Worm (Caenorhabditis elegans): ENCODE results near the gene C35C5.8.

DNA sequence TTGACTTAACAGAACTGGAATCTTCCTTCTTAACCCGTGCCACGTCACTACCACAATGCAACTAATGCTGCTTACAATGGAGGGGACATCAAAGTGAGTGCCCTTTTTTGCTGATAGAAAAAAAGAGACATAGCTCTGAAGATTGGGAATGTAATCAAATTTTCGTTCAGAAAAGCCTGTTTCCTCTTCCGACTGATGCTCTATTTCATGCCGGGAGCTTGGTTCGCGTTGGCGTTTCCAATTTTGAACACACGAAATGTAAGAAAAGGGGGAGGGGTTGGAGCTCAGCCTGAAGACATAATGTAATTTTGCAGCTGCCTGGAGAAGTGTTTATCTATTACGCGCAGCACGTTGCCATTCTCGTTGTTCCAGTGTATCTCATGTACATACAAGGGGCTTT is 24.8 kb downstream of the C35C5.8 start:
- no peak for TF ChIP-seq pha-4 (tag; optimal IDR thresholded peaks at IDR 0.05)
- TF ChIP-seq ces-1 (GFP tag; optimal IDR thresholded peaks at IDR 0.05), result peak; percentile 89
- no peak for TF ChIP-seq flh-1 (GFP tag; optimal IDR thresholded peaks at IDR 0.05)
- no peak for TF ChIP-seq ztf-11 (tag; optimal IDR thresholded peaks at IDR 0.05)
- TF ChIP-seq unc-62 (GFP tag; optimal IDR thresholded peaks at IDR 0.05), result no peak
- TF ChIP-seq nhr-76 (tag; optimal IDR thresholded peaks at IDR 0.05), result no peak
- no peak for TF ChIP-seq elt-3 (tag; optimal IDR thresholded peaks at IDR 0.05)
- no peak for TF ChIP-seq elt-1 (tag; optimal IDR thresholded peaks at IDR 0.05; ENCODE audit: borderline replicate concordance, insufficient read depth)
- TF ChIP-seq unc-120 (tag; optimal IDR thresholded peaks at IDR 0.05; ENCODE audit: poor library complexity, severe bottlenecking), result no peak
- no peak for TF ChIP-seq snpc-4 (tag; optimal IDR thresholded peaks at IDR 0.05)
- TF ChIP-seq nhr-28 (tag; optimal IDR thresholded peaks at IDR 0.05), result no peak
- no peak for TF ChIP-seq blmp-1 (tag; optimal IDR thresholded peaks at IDR 0.05)
- TF ChIP-seq drap-1 (GFP tag; optimal IDR thresholded peaks at IDR 0.05), result no peak
- TF ChIP-seq nhr-12 (tag; optimal IDR thresholded peaks at IDR 0.05), result no peak

Data from whole organism, mixed stage, embryonic.